Fruit fly (Drosophila melanogaster) whole organism, pupa: ENCODE data around the gene CG6051.

ENCODE experiments used
- CG4496 ChIP-seq: fragments of 200-800 bp; sonication (Bioruptor generic); IDR thresholded peaks from 3 replicates; pipeline ENCODE4 v1.3.6; 2022; ENCODE audit warnings: missing biosample characterization, missing genetic modification characterization
- CG8301 ChIP-seq: fragments of 200-800 bp; sonication (Bioruptor generic); optimal IDR thresholded peaks from 2 replicates; lab custom pipeline; 2018; ENCODE audit warnings: missing biosample characterization, mild to moderate bottlenecking, missing genetic modification characterization
- CG9948 ChIP-seq: fragments of 200-800 bp; sonication (Bioruptor generic); optimal IDR thresholded peaks from 2 replicates; lab custom pipeline; 2018; ENCODE audit warnings: missing biosample characterization, mild to moderate bottlenecking, missing genetic modification characterization, moderate library complexity
- EcR ChIP-seq: fragments of 200-800 bp; sonication (Bioruptor generic); optimal IDR thresholded peaks from 3 replicates; lab custom pipeline; 2019; ENCODE audit warnings: missing biosample characterization, missing genetic modification characterization, mild to moderate bottlenecking, moderate library complexity, missing genetic modification reagents
- Ets98B ChIP-seq: fragments of 200-800 bp; sonication (Bioruptor generic); IDR thresholded peaks from 2 replicates; pipeline ENCODE4 v1.3.6; 2022; ENCODE audit warnings: missing biosample characterization, missing genetic modification characterization
- Pif1A ChIP-seq: fragments of 200-800 bp; sonication (Bioruptor generic); optimal IDR thresholded peaks from 3 replicates; lab custom pipeline; 2016; ENCODE audit warnings: missing biosample characterization, missing genetic modification characterization
- Pif1B ChIP-seq: fragments of 200-800 bp; sonication (Bioruptor generic); optimal IDR thresholded peaks from 3 replicates; lab custom pipeline; 2016; ENCODE audit warnings: missing biosample characterization, missing genetic modification characterization
- Snoo ChIP-seq: fragments of 200-800 bp; sonication (Bioruptor generic); optimal IDR thresholded peaks from 3 replicates; lab custom pipeline; 2017; ENCODE audit warnings: missing biosample characterization, mild to moderate bottlenecking, missing genetic modification characterization, inconsistent platforms
- fd96Ca ChIP-seq: fragments of 200-800 bp; sonication (Bioruptor generic); IDR thresholded peaks from 3 replicates; pipeline ENCODE4 v1.3.6; 2022; ENCODE audit warnings: missing biosample characterization, missing genetic modification characterization
- gl ChIP-seq: fragments of 200-800 bp; sonication (Bioruptor generic); optimal IDR thresholded peaks from 2 replicates; lab custom pipeline; 2018; ENCODE audit warnings: missing biosample characterization, mild to moderate bottlenecking, missing genetic modification characterization
- rn ChIP-seq: fragments of 200-800 bp; sonication (Bioruptor generic); IDR thresholded peaks from 2 replicates; pipeline ENCODE4 v1.3.6; 2022; ENCODE audit warnings: missing biosample characterization, missing genetic modification characterization

DNA sequence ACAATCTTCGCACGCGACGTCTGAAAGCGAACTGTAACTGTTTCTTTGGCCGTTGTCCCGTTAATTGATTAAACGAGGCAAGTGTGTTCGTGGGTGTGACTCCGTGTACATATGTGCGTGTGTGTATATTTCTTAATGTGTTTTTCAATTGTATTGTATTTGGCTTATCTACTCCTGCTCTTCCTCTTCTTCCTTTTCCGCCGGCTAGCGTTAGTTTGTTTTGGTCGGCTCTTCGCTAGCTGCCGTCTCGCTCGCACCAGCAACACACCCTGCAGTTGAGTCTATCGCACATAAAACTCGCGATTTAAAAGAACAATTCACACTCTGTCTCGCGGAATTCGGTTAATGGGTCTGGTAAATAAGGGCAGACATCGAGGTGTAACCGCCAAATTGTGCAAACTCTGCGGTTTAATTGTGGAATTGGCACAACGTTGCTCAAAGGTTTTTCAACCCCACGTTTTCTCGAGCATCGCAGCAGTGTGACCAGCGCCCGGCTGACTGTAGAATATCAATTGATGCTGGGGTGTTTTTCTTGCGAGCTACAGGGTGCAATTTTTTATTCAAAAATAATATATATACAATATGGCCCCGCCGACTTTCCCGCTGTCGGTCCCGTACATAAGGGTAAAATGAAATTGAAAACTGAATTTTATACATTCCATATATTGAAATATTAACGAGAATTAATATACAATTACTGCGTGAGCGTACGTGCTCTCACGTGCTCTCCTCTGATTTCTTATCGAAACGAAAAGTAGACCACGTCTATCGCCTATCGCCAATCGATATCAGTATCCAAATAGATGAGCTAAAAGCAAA lies 38.9 kb downstream of the CG6051 start, which contains the start of the genes gb and CG5815:
- TF ChIP-seq Pif1B: no peak
- TF ChIP-seq CG4496 (GFP tag; lab: Robert Waterston, UW): peak; percentile 94
- TF ChIP-seq CG8301 (tag; lab: Kevin White, UChicago): peak; percentile 78
- peak; percentile 72; the same call in 1 of the 2 replicates for TF ChIP-seq rn (GFP tag; lab: Robert Waterston, UW)
- peak; percentile 83 for TF ChIP-seq EcR (GFP tag; lab: Kevin White, UChicago)
- TF ChIP-seq fd96Ca (GFP tag; lab: Robert Waterston, UW): peak; percentile 96
- peak; percentile 54 for TF ChIP-seq gl (tag; lab: Kevin White, UChicago)
- TF ChIP-seq CG9948 (tag; lab: Kevin White, UChicago): peak; percentile 79
- peak; percentile 88 for TF ChIP-seq Snoo (tag; lab: Kevin White, UChicago)
- peak; percentile 90 for TF ChIP-seq Ets98B (GFP tag; lab: Robert Waterston, UW)
- no peak for TF ChIP-seq Pif1A
